Worm (Caenorhabditis elegans): ENCODE measurements around the gene C16A11.7.

DNA sequence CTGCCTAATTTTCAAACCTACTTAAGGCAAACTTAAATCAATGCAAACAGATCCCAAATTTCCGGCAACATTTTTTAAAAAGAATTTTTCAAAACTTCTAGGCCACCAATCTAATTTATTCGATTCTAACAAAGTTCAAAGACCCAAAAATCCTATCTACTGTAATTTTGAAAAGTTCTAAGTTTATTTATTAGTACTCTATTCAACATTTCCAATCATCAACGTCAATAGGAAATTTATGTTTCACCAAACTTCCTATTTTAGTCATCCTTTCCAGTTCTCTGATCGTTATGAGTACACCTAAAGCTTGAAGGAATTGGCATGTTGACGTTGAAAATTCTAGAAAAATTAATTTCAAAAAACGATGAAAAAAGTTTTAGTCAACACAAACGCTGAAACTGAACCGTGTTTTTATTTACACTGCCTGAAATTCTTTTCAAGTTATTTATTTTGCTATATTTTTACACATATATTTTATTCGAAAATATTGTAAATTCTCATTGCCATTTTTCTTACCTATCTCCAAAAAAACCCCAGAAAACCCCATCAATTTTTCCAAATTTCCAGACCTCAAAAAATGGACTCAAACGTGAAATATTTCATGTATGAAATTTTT, 19.0 kb upstream of the C16A11.7 start, which contains the start of gene npr-42:
- no peak for TF ChIP-seq F13H6.1 (tag; optimal IDR thresholded peaks at IDR 0.05)
- TF ChIP-seq fkh-10 (GFP tag; optimal IDR thresholded peaks at IDR 0.05), result no peak
- no peak for TF ChIP-seq ets-4 (tag; optimal IDR thresholded peaks at IDR 0.05)

Data from whole organism, late embryonic.